Worm (Caenorhabditis elegans) whole organism, early embryonic: ENCODE data around the gene phf-10.
A peak's percentile ranks its signal among the peaks of the same experiment; 100 is the strongest.

Experiments
- B0310.2 ChIP-seq: sonication (generic microtip); optimal IDR thresholded peaks from 2 replicates; lab custom pipeline; 2016; ENCODE audit warnings: mild to moderate bottlenecking, missing genetic modification characterization, missing compliant biosample characterization
- F13C5.2 ChIP-seq: sonication (generic microtip); optimal IDR thresholded peaks from 2 replicates; lab custom pipeline; 2017; ENCODE audit warnings: mild to moderate bottlenecking, missing genetic modification characterization, inconsistent platforms, missing compliant biosample characterization
- aly-1 ChIP-seq: sonication (generic microtip); optimal IDR thresholded peaks from 2 replicates; lab custom pipeline; 2016; ENCODE audit warnings: missing genetic modification characterization, missing compliant biosample characterization
- ama-1 ChIP-seq: fragments of 150-350 bp; optimal IDR thresholded peaks from 2 replicates; lab custom pipeline; 2014
- ets-7 ChIP-seq: sonication (generic microtip); optimal IDR thresholded peaks from 2 replicates; lab custom pipeline; 2016; ENCODE audit warnings: missing genotype, missing genetic modification characterization, missing compliant biosample characterization
- hmbx-1 ChIP-seq: sonication (generic microtip); optimal IDR thresholded peaks from 2 replicates; lab custom pipeline; 2016; ENCODE audit warnings: mild to moderate bottlenecking, missing genetic modification characterization, missing compliant biosample characterization
- hmg-4 ChIP-seq: fragments of 200-800 bp; sonication (Bioruptor generic); optimal IDR thresholded peaks from 2 replicates; lab custom pipeline; 2018; ENCODE audit warnings: mild to moderate bottlenecking, missing genetic modification characterization, missing compliant biosample characterization
- hnd-1 ChIP-seq: sonication (generic microtip); optimal IDR thresholded peaks from 2 replicates; lab custom pipeline; 2016; ENCODE audit warnings: missing genetic modification characterization, missing compliant biosample characterization
- pes-1 ChIP-seq: fragments of 200-800 bp; sonication (Bioruptor generic); IDR thresholded peaks from 2 replicates; pipeline ENCODE4 v1.3.6; 2022; ENCODE audit warnings: missing genetic modification reagents, missing genetic modification characterization, missing compliant biosample characterization
- scrt-1 ChIP-seq: fragments of 200-800 bp; sonication (Bioruptor generic); IDR thresholded peaks from 2 replicates; pipeline ENCODE4 v1.3.6; 2022; ENCODE audit warnings: missing genetic modification characterization, missing compliant biosample characterization
- sea-1 ChIP-seq: fragments of 200-800 bp; sonication (Bioruptor generic); conservative IDR thresholded peaks from 2 replicates; pipeline ENCODE4 v1.3.6; 2022; ENCODE audit warnings: missing genetic modification characterization, missing compliant biosample characterization
- tbx-11 ChIP-seq: fragments of 200-800 bp; sonication (Bioruptor generic); IDR thresholded peaks from 2 replicates; pipeline ENCODE4 v1.3.6; 2022; ENCODE audit warnings: missing genetic modification characterization, missing compliant biosample characterization

- TF ChIP-seq sea-1 = no peak
- peak; percentile 32 for TF ChIP-seq aly-1 (tag; lab: Kevin White, UChicago)
- no peak for TF ChIP-seq pes-1 (GFP tag; lab: Robert Waterston, UW)
- TF ChIP-seq ama-1 (lab: Kevin White, UChicago) = no peak
- no peak for TF ChIP-seq B0310.2 (tag; lab: Kevin White, UChicago)
- TF ChIP-seq tbx-11 (GFP tag; lab: Robert Waterston, UW) = no peak
- no peak for TF ChIP-seq hmg-4 (GFP tag; lab: Kevin White, UChicago)
- no peak for TF ChIP-seq F13C5.2 (tag; lab: Kevin White, UChicago)
- no peak for TF ChIP-seq scrt-1 (GFP tag; lab: Robert Waterston, UW)
- no peak for TF ChIP-seq hnd-1 (tag; lab: Kevin White, UChicago)
- TF ChIP-seq hmbx-1 (tag; lab: Kevin White, UChicago) = no peak
- no peak for TF ChIP-seq ets-7 (tag; lab: Kevin White, UChicago)
Measured at ce11 chrV:298395-298794, 13.0 kb downstream of the phf-10 start.
